Fruit fly (Drosophila melanogaster): Measurements from ENCODE around the gene MED20.

Gene MED20

dm6 chr2L:8097461-8097860, 24.8 kb upstream of the MED20 start (continued):
- TF ChIP-seq gcm2 (GFP tag; optimal IDR thresholded peaks at IDR 0.05) (no peak), Eip74EF (GFP tag; optimal IDR thresholded peaks at IDR 0.05) (peak in 1 of 2 experiments; percentile 76)

DNA sequence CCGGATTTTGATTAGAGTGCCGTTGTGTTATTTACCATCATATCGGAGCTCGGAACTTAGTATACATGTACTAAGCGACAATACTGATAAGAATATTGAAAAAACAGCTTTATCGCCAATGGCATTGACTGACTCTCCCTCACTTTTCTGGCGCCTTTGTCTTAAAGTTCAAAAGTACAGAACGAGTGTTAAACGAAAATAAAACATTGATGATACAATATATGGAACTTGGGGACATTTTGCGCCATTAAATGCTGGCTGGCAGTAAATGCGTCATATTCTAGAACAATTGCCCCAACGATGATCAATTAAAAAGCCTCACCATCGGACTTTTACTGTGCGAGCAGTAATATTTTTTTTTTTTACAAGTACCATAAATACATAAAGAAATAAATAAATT, 22.5 kb upstream of the MED20 start:
- TF ChIP-seq mirr (GFP tag; optimal IDR thresholded peaks at IDR 0.05) (peak; percentile 28), Med (GFP tag) (peak; percentile 56), CrebB (tag; optimal IDR thresholded peaks at IDR 0.05) (no peak), Pdp1 (GFP tag; optimal IDR thresholded peaks at IDR 0.05) (peak in 1 of 2 experiments; percentile 17), Fer3 (tag; optimal IDR thresholded peaks at IDR 0.05) (no peak), cwo (GFP tag; optimal IDR thresholded peaks at IDR 0.05) (peak; percentile 44), lbe (GFP tag; optimal IDR thresholded peaks at IDR 0.05) (peak; percentile 11), nom (GFP tag; optimal IDR thresholded peaks at IDR 0.05) (peak; percentile 74), CG34376 (GFP tag; optimal IDR thresholded peaks at IDR 0.05) (peak; percentile 51), exex (tag; optimal IDR thresholded peaks at IDR 0.05) (peak; percentile 32), abd-A (tag; optimal IDR thresholded peaks at IDR 0.05) (no peak), corto (GFP tag; optimal IDR thresholded peaks at IDR 0.05) (peak; percentile 36), Adf1 (GFP tag; IDR thresholded peaks at IDR 0.05) (no peak), CG11504 (tag; optimal IDR thresholded peaks at IDR 0.05) (no peak), CG14965 (GFP tag; optimal IDR thresholded peaks at IDR 0.05; ENCODE audit: borderline replicate concordance) (no peak), CG2889 (GFP tag; IDR thresholded peaks at IDR 0.05) (no peak), Dbx (GFP tag; IDR thresholded peaks at IDR 0.05) (peak; percentile 5; the same call in 1 of the 3 replicates), chinmo (GFP tag; IDR thresholded peaks at IDR 0.05; ENCODE audit: partially characterized antibody) (0 out of 4 replicates have a peak, but pooled peaks have one; percentile 37)

dm6 chr2L:8094058-8094825, 21.6 kb upstream of the MED20 start:
- TF ChIP-seq CG15514 (GFP tag; optimal IDR thresholded peaks at IDR 0.05) (peak; percentile 4), CG6813 (GFP tag; optimal IDR thresholded peaks at IDR 0.05) (peak; percentile 17), B-H1 (GFP tag; IDR thresholded peaks at IDR 0.05) (no peak), gem (tag; optimal IDR thresholded peaks at IDR 0.05) (peak; percentile 20), lab (GFP tag; optimal IDR thresholded peaks at IDR 0.05) (peak; percentile 7), schlank (tag; optimal IDR thresholded peaks at IDR 0.05) (no peak), Meics (GFP tag; optimal IDR thresholded peaks at IDR 0.05) (peak; percentile 12), dmrt99B (tag; optimal IDR thresholded peaks at IDR 0.05) (peak; percentile 16), row (GFP tag; IDR thresholded peaks at IDR 0.05) (peak; percentile 28; the same call in 1 of the 3 replicates), wdn (GFP tag; IDR thresholded peaks at IDR 0.05) (no peak), CG13287 (GFP tag; IDR thresholded peaks at IDR 0.05; ENCODE audit: partially characterized antibody) (peak; percentile 14; the same call in 1 of the 2 replicates), Tbp (GFP tag; optimal IDR thresholded peaks at IDR 0.05) (no peak), CG2678 (tag; optimal IDR thresholded peaks at IDR 0.05) (peak; percentile 12), Atf6 (GFP tag; IDR thresholded peaks at IDR 0.05) (0 out of 2 replicates have a peak, but pooled peaks have one; percentile 13), crol (GFP tag; IDR thresholded peaks at IDR 0.05) (peak; percentile 18; the same call in 1 of the 2 replicates), sd (tag; optimal IDR thresholded peaks at IDR 0.05) (peak; percentile 5), Trl (optimal IDR thresholded peaks at IDR 0.05) (peak in 1 of 2 experiments; percentile 47), Trl (GFP tag; optimal IDR thresholded peaks at IDR 0.05) (no peak), CG18619 (GFP tag; optimal IDR thresholded peaks at IDR 0.05) (no peak), CG17385 (GFP tag; optimal IDR thresholded peaks at IDR 0.05) (no peak), nerfin-2 (GFP tag; IDR thresholded peaks at IDR 0.05; ENCODE audit: partially characterized antibody) (0 out of 2 replicates have a peak, but pooled peaks have one; percentile 8), B-H2 (GFP tag; optimal IDR thresholded peaks at IDR 0.05) (peak; percentile 17), CG3281 (GFP tag; optimal IDR thresholded peaks at IDR 0.05) (peak; percentile 15), Drgx (GFP tag; IDR thresholded peaks at IDR 0.05) (peak; percentile 59), CG34422 (GFP tag; IDR thresholded peaks at IDR 0.05) (0 out of 3 replicates have a peak, but pooled peaks have one; percentile 23)

Data from whole organism, embryonic.